Worm (Caenorhabditis elegans): ENCODE measurements around the gene F44B9.5.

The F44B9.5 gene

ce11 chrIII:7977224-7977623 lies 39.1 kb downstream of the F44B9.5 start (continued):
- TF ChIP-seq bed-2 (GFP tag; IDR thresholded peaks at IDR 0.05) = no peak
- no peak for TF ChIP-seq sptf-2 (GFP tag; optimal IDR thresholded peaks at IDR 0.05)
- TF ChIP-seq lsy-27 (tag; optimal IDR thresholded peaks at IDR 0.05; ENCODE audit: borderline replicate concordance, insufficient read depth) = no peak
- no peak for TF ChIP-seq sea-2 (GFP tag; IDR thresholded peaks at IDR 0.05)
- no peak for TF ChIP-seq dpl-1 (GFP tag; optimal IDR thresholded peaks at IDR 0.05)
- TF ChIP-seq ztf-22 (GFP tag; optimal IDR thresholded peaks at IDR 0.05) = no peak
- no peak for TF ChIP-seq dox-1 (GFP tag; IDR thresholded peaks at IDR 0.05)
- TF ChIP-seq mcd-1 (GFP tag; IDR thresholded peaks at IDR 0.05) = no peak
- TF ChIP-seq snpc-4 (GFP tag; optimal IDR thresholded peaks at IDR 0.05) = no peak
- TF ChIP-seq snpc-4 (tag; optimal IDR thresholded peaks at IDR 0.05) = peak in 1 of 4 experiments; percentile 22
- 0 out of 2 replicates have a peak, but pooled peaks have one; percentile 36 for TF ChIP-seq lin-26 (GFP tag; IDR thresholded peaks at IDR 0.05)
- no peak for TF ChIP-seq snpc-1.1 (tag; optimal IDR thresholded peaks at IDR 0.05; ENCODE audit: insufficient read depth)
- peak; percentile 63; the same call in 1 of the 2 replicates for TF ChIP-seq Y95B8A.8 (GFP tag; IDR thresholded peaks at IDR 0.05)
- TF ChIP-seq let-526 (GFP tag; IDR thresholded peaks at IDR 0.05) = no peak
- 0 out of 2 replicates have a peak, but pooled peaks have one; percentile 32 for TF ChIP-seq C17E4.6 (GFP tag; IDR thresholded peaks at IDR 0.05)
- peak; percentile 20 for TF ChIP-seq zim-3 (tag; optimal IDR thresholded peaks at IDR 0.05)
- TF ChIP-seq ztf-6 (GFP tag; IDR thresholded peaks at IDR 0.05) = no peak
- TF ChIP-seq unc-62 (GFP tag; optimal IDR thresholded peaks at IDR 0.05) = no peak
- TF ChIP-seq ztf-28 (GFP tag; IDR thresholded peaks at IDR 0.05) = no peak
- no peak for TF ChIP-seq nfya-1 (tag; optimal IDR thresholded peaks at IDR 0.05; ENCODE audit: borderline replicate concordance, insufficient read depth)
- TF ChIP-seq atf-7 (tag; optimal IDR thresholded peaks at IDR 0.05) = no peak
- no peak for TF ChIP-seq B0261.1 (tag; optimal IDR thresholded peaks at IDR 0.05)
- TF ChIP-seq lir-1 (GFP tag; conservative IDR thresholded peaks at IDR 0.05) = no peak
- no peak for TF ChIP-seq F23B12.7 (tag; optimal IDR thresholded peaks at IDR 0.05; ENCODE audit: insufficient read depth)
- TF ChIP-seq B0019.2 (GFP tag; conservative IDR thresholded peaks at IDR 0.05) = no peak
- peak; percentile 14 for TF ChIP-seq ZK185.1 (tag; optimal IDR thresholded peaks at IDR 0.05; ENCODE audit: poor library complexity, severe bottlenecking)
- no peak for TF ChIP-seq ceh-91 (GFP tag; IDR thresholded peaks at IDR 0.05)
- TF ChIP-seq mel-28 (tag; optimal IDR thresholded peaks at IDR 0.05; ENCODE audit: borderline replicate concordance) = no peak
- TF ChIP-seq K11D2.4 (GFP tag; IDR thresholded peaks at IDR 0.05) = 0 out of 2 replicates have a peak, but pooled peaks have one; percentile 52

- no peak for TF ChIP-seq sdz-38 (tag; optimal IDR thresholded peaks at IDR 0.05)
- TF ChIP-seq Y67H2A.10 (GFP tag; conservative IDR thresholded peaks at IDR 0.05) = no peak
- peak; percentile 10 for TF ChIP-seq tlf-1 (GFP tag; optimal IDR thresholded peaks at IDR 0.05)
- no peak for TF ChIP-seq zfh-2 (GFP tag; conservative IDR thresholded peaks at IDR 0.05)
- no peak for TF ChIP-seq nfya-2 (GFP tag; IDR thresholded peaks at IDR 0.05)
- no peak for TF ChIP-seq dpl-1 (GFP tag; optimal IDR thresholded peaks at IDR 0.05)
- TF ChIP-seq madf-8 (GFP tag; conservative IDR thresholded peaks at IDR 0.05) = no peak
- TF ChIP-seq ets-4 (GFP tag; optimal IDR thresholded peaks at IDR 0.05) = peak; percentile 61
- TF ChIP-seq gei-17 (GFP tag; optimal IDR thresholded peaks at IDR 0.05) = no peak
- TF ChIP-seq F39B2.1 (GFP tag; IDR thresholded peaks at IDR 0.05) = no peak
- TF ChIP-seq B0336.3 (GFP tag; IDR thresholded peaks at IDR 0.05) = peak; percentile 24; the same call in 1 of the 2 replicates
- TF ChIP-seq rpc-1 (optimal IDR thresholded peaks at IDR 0.05) = no peak
- no peak for TF ChIP-seq rpc-1 (tag; optimal IDR thresholded peaks at IDR 0.05)
- TF ChIP-seq lsy-27 (tag; optimal IDR thresholded peaks at IDR 0.05; ENCODE audit: borderline replicate concordance, insufficient read depth) = no peak
- no peak for TF ChIP-seq ZK185.1 (tag; optimal IDR thresholded peaks at IDR 0.05; ENCODE audit: poor library complexity, severe bottlenecking)
- TF ChIP-seq unc-130 (GFP tag; optimal IDR thresholded peaks at IDR 0.05) = no peak
- no peak for TF ChIP-seq him-1 (tag; optimal IDR thresholded peaks at IDR 0.05)
- TF ChIP-seq egl-18 (GFP tag; IDR thresholded peaks at IDR 0.05) = no peak
- TF ChIP-seq attf-5 (GFP tag; optimal IDR thresholded peaks at IDR 0.05) = peak; percentile 26
- no peak for TF ChIP-seq F57C9.4 (tag; optimal IDR thresholded peaks at IDR 0.05)
- TF ChIP-seq mcd-1 (GFP tag; IDR thresholded peaks at IDR 0.05) = peak; percentile 15; the same call in 1 of the 2 replicates
- no peak for TF ChIP-seq nfya-1 (tag; optimal IDR thresholded peaks at IDR 0.05; ENCODE audit: borderline replicate concordance, insufficient read depth)
- no peak for TF ChIP-seq tbp1 (GFP tag; optimal IDR thresholded peaks at IDR 0.05)
Measured at ce11 chrIII:7973968-7974607, 42.2 kb downstream of the F44B9.5 start.
